Worm (Caenorhabditis elegans) whole organism, mixed stage, embryonic: ENCODE data around the gene cest-16.

Experiments used
- M03D4.4 ChIP-seq: sonication (generic microtip); optimal IDR thresholded peaks from 2 replicates; lab custom pipeline; 2017; ENCODE audit warnings: mild to moderate bottlenecking, missing genetic modification characterization, missing compliant biosample characterization
- bed-3 ChIP-seq: fragments of 200-800 bp; sonication (Bioruptor generic); optimal IDR thresholded peaks from 3 replicates; lab custom pipeline; 2018; ENCODE audit warnings: mild to moderate bottlenecking, missing genetic modification characterization, moderate library complexity, missing compliant biosample characterization
- blmp-1 ChIP-seq: fragments of 150-350 bp; optimal IDR thresholded peaks from 2 replicates; lab custom pipeline; 2014; ENCODE audit warnings: missing biosample characterization, missing genetic modification characterization
- ceh-39 ChIP-seq: fragments of 150-350 bp; optimal IDR thresholded peaks from 2 replicates; lab custom pipeline; 2014; ENCODE audit warnings: missing biosample characterization, missing genetic modification characterization
- ceh-43 ChIP-seq: fragments of 200-800 bp; sonication (Bioruptor generic); optimal IDR thresholded peaks from 2 replicates; lab custom pipeline; 2018; ENCODE audit warnings: mild to moderate bottlenecking, missing genetic modification characterization, moderate library complexity, missing compliant biosample characterization
- ceh-83 ChIP-seq: fragments of 200-800 bp; sonication (Bioruptor generic); optimal IDR thresholded peaks from 2 replicates; lab custom pipeline; 2018; ENCODE audit warnings: mild to moderate bottlenecking, missing genetic modification characterization, missing compliant biosample characterization
- ces-1 ChIP-seq: fragments of 150-350 bp; optimal IDR thresholded peaks from 2 replicates; lab custom pipeline; 2014; ENCODE audit warnings: missing biosample characterization, missing genetic modification reagents, missing genetic modification characterization
- cnd-1 ChIP-seq: fragments of 200-800 bp; sonication (Bioruptor generic); optimal IDR thresholded peaks from 2 replicates; lab custom pipeline; 2018; ENCODE audit warnings: mild to moderate bottlenecking, missing genetic modification characterization, missing compliant biosample characterization
- drap-1 ChIP-seq: fragments of 200-800 bp; sonication (Bioruptor generic); optimal IDR thresholded peaks from 3 replicates; lab custom pipeline; 2018; ENCODE audit warnings: mild to moderate bottlenecking, missing genetic modification characterization, missing compliant biosample characterization
- elt-1 ChIP-seq: sonication (generic microtip); optimal IDR thresholded peaks from 2 replicates; lab custom pipeline; 2017; ENCODE audit warnings: missing genetic modification characterization, mild to moderate bottlenecking, missing compliant biosample characterization, antibody characterized with exemption, moderate library complexity, borderline replicate concordance; ENCODE audit not compliant: insufficient read depth
- flh-1 ChIP-seq: fragments of 200-800 bp; sonication (Bioruptor generic); optimal IDR thresholded peaks from 2 replicates; lab custom pipeline; 2018; ENCODE audit warnings: mild to moderate bottlenecking, missing genetic modification characterization, moderate library complexity, missing compliant biosample characterization
- hlh-1 ChIP-seq: fragments of 150-350 bp; optimal IDR thresholded peaks from 2 replicates; lab custom pipeline; 2014; ENCODE audit warnings: missing biosample characterization, missing genetic modification reagents, missing genetic modification characterization
- lin-13 ChIP-seq: fragments of 150-350 bp; optimal IDR thresholded peaks from 2 replicates; lab custom pipeline; 2014; ENCODE audit warnings: missing biosample characterization, missing genetic modification characterization
- lin-32 ChIP-seq: fragments of 200-800 bp; sonication (Bioruptor generic); optimal IDR thresholded peaks from 2 replicates; lab custom pipeline; 2018; ENCODE audit warnings: mild to moderate bottlenecking, missing genetic modification characterization, missing compliant biosample characterization
- lsy-2 ChIP-seq: fragments of 150-350 bp; optimal IDR thresholded peaks from 2 replicates; lab custom pipeline; 2014; ENCODE audit warnings: missing biosample characterization, missing genetic modification characterization
- mab-5 ChIP-seq: fragments of 150-350 bp; optimal IDR thresholded peaks from 2 replicates; lab custom pipeline; 2014; ENCODE audit warnings: missing biosample characterization, missing genetic modification characterization
- mep-1 ChIP-seq: fragments of 150-350 bp; optimal IDR thresholded peaks from 2 replicates; lab custom pipeline; 2017; ENCODE audit warnings: missing biosample characterization, missing genetic modification reagents, missing genetic modification characterization, inconsistent platforms
- mls-2 ChIP-seq: sonication (generic microtip); optimal IDR thresholded peaks from 2 replicates; lab custom pipeline; 2016; ENCODE audit warnings: mild to moderate bottlenecking, missing genetic modification characterization, moderate library complexity, missing compliant biosample characterization
- nhr-12 ChIP-seq: fragments of 150-350 bp; optimal IDR thresholded peaks from 2 replicates; lab custom pipeline; 2014; ENCODE audit warnings: missing biosample characterization, missing genetic modification characterization
- nhr-2 ChIP-seq: fragments of 150-350 bp; optimal IDR thresholded peaks from 2 replicates; lab custom pipeline; 2014; ENCODE audit warnings: missing biosample characterization, missing genetic modification characterization
- nhr-237 ChIP-seq: fragments of 150-350 bp; optimal IDR thresholded peaks from 2 replicates; lab custom pipeline; 2014; ENCODE audit warnings: missing biosample characterization, missing genetic modification characterization
- nhr-28 ChIP-seq: fragments of 150-350 bp; optimal IDR thresholded peaks from 2 replicates; lab custom pipeline; 2014; ENCODE audit warnings: missing biosample characterization, missing genetic modification characterization
- nhr-76 ChIP-seq: sonication (generic microtip); optimal IDR thresholded peaks from 2 replicates; lab custom pipeline; 2017; ENCODE audit warnings: missing biosample characterization, missing genetic modification characterization
- pha-4 ChIP-seq: fragments of 150-350 bp; optimal IDR thresholded peaks from 2 replicates; lab custom pipeline; 2018; ENCODE audit warnings: missing biosample characterization, missing genetic modification reagents, missing genetic modification characterization
- sem-2 ChIP-seq: fragments of 200-800 bp; sonication (Bioruptor generic); optimal IDR thresholded peaks from 2 replicates; lab custom pipeline; 2018; ENCODE audit warnings: mild to moderate bottlenecking, missing genetic modification characterization, missing compliant biosample characterization
- snpc-4 ChIP-seq: fragments of 150-350 bp; optimal IDR thresholded peaks from 2 replicates; lab custom pipeline; 2014; ENCODE audit warnings: missing biosample characterization, missing genetic modification characterization
- unc-120 ChIP-seq: sonication (generic microtip); optimal IDR thresholded peaks from 2 replicates; lab custom pipeline; 2017; ENCODE audit warnings: missing genetic modification characterization, missing compliant biosample characterization; ENCODE audit not compliant: poor library complexity, severe bottlenecking
- unc-39 ChIP-seq: fragments of 150-350 bp; optimal IDR thresholded peaks from 2 replicates; lab custom pipeline; 2014; ENCODE audit warnings: missing biosample characterization, missing genetic modification characterization
- unc-62 ChIP-seq: fragments of 150-350 bp; optimal IDR thresholded peaks from 2 replicates; lab custom pipeline; 2014; ENCODE audit warnings: missing biosample characterization, missing genetic modification reagents, missing genetic modification characterization
- ztf-11 ChIP-seq: fragments of 150-350 bp; optimal IDR thresholded peaks from 2 replicates; lab custom pipeline; 2014; ENCODE audit warnings: missing biosample characterization, missing genetic modification characterization

Gene cest-16

DNA sequence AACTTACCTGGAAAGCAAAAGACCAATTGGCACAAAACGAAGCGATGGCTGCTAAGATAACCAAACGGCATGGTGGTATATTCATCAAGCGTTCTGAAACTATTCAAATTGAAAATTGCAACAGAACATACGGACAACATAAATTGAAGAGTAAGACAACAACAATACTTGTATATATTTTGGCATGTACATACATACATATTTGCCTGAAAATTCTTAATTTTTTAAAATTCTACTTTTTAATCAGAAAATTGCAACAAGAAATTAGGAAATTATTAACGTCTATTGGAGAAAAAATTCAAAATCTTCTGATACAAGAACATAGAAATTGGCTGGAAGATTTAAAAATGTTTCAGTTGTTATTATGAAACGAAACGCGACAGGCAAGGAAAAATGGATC is 38.2 kb downstream of the cest-16 start, which contains the start of gene C03B1.13:
Gene C03B1.13 (minus strand): TSS at position 101 of the 400 bp plus-strand sequence.
- TF ChIP-seq elt-1 (tag; lab: Kevin White, UChicago) (no peak), mls-2 (tag; lab: Kevin White, UChicago) (no peak), bed-3 (GFP tag; lab: Kevin White, UChicago) (no peak), sem-2 (GFP tag; lab: Kevin White, UChicago) (no peak), pha-4 (tag; lab: Kevin White, UChicago) (no peak), flh-1 (GFP tag; lab: Kevin White, UChicago) (no peak), ceh-39 (tag; lab: Kevin White, UChicago) (no peak), lsy-2 (tag; lab: Kevin White, UChicago) (no peak), nhr-28 (tag; lab: Kevin White, UChicago) (no peak), ces-1 (GFP tag; lab: Kevin White, UChicago) (no peak), hlh-1 (tag; lab: Kevin White, UChicago) (no peak), mab-5 (no peak), lin-32 (GFP tag; lab: Kevin White, UChicago) (no peak), nhr-237 (tag; lab: Kevin White, UChicago) (no peak), mep-1 (no peak), nhr-12 (tag; lab: Kevin White, UChicago) (no peak), ztf-11 (tag; lab: Kevin White, UChicago) (no peak), drap-1 (GFP tag; lab: Kevin White, UChicago) (no peak), unc-39 (no peak), nhr-76 (tag; lab: Kevin White, UChicago) (no peak)

DNA sequence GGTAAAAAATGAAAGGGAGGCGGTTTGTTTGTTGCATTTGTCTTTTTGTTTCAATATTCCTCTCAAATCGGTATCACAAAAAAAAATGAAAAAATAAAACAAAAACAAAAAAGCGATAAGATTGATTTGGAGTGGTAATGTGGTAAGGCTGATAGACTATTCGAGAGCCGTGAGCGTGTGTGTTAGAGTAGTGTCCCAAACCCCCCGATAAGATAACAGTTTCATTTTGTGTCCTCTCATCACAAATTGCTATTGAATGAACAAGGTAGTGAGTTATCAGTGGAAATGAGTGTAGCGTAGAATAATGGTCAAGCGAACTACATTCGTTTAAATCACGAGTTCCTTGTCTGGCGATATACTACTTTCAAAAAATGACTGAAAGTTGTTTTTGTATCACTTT is 38.7 kb downstream of the cest-16 start:
- TF ChIP-seq blmp-1 (tag; lab: Kevin White, UChicago) = no peak
- TF ChIP-seq unc-120 (tag; lab: Kevin White, UChicago) = no peak
- TF ChIP-seq lsy-2 (tag; lab: Kevin White, UChicago) = no peak
- TF ChIP-seq ceh-83 (GFP tag; lab: Kevin White, UChicago) = no peak
- no peak for TF ChIP-seq bed-3 (GFP tag; lab: Kevin White, UChicago)
- no peak for TF ChIP-seq M03D4.4 (tag; lab: Kevin White, UChicago)
- TF ChIP-seq elt-1 (tag; lab: Kevin White, UChicago) = no peak
- TF ChIP-seq ces-1 (GFP tag; lab: Kevin White, UChicago) = no peak
- no peak for TF ChIP-seq lin-32 (GFP tag; lab: Kevin White, UChicago)
- no peak for TF ChIP-seq hlh-1 (tag; lab: Kevin White, UChicago)
- TF ChIP-seq snpc-4 (tag; lab: Kevin White, UChicago) = no peak
- TF ChIP-seq nhr-28 (tag; lab: Kevin White, UChicago) = no peak

DNA sequence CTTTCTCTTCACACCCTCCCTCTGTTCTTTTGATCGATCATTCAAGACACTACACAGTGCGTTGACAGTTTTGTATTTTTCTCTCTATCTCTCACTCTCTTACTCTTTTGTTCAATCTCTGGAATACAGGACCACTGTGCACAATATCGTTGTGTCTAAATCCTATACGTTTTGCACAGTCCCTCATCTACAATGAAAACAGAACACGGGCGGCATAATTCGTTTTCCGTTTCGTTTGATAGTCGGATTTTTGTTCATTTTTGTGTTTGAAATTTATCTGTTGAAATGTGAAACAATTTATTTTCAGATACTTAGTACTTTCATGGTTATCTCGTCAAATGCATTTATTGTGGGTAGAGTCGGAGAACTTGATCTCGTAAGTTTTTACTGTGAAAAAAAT is 41.8 kb downstream of the cest-16 start, which contains the start of gene C03B1.7:
Gene C03B1.7 (plus strand): TSS at position 301 of the 400 bp plus-strand sequence.
- peak; percentile 48 for TF ChIP-seq nhr-2 (tag; lab: Kevin White, UChicago)
- TF ChIP-seq lin-13 (tag; lab: Kevin White, UChicago) = no peak

DNA sequence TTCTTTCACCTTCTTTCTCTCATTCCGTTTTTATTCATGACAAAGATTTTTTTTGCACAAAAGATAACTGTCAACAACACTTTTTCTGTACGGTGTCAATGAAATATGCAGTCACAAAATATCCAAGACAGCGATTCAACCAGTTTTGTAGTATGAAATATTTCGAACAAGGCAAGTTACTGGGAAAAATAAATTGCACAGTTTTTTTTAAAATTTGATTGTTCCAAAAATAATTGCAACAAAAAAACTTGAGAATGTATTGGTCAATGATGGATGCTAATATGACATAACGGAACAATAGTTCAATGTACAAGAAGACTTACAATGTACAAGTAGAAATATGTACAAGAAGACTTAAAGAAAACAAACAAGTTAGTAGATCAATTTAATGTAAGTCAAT is 46.0 kb downstream of the cest-16 start:
- no peak for TF ChIP-seq cnd-1 (tag; lab: Kevin White, UChicago)
- no peak for TF ChIP-seq lsy-2 (tag; lab: Kevin White, UChicago)
- no peak for TF ChIP-seq mab-5

DNA sequence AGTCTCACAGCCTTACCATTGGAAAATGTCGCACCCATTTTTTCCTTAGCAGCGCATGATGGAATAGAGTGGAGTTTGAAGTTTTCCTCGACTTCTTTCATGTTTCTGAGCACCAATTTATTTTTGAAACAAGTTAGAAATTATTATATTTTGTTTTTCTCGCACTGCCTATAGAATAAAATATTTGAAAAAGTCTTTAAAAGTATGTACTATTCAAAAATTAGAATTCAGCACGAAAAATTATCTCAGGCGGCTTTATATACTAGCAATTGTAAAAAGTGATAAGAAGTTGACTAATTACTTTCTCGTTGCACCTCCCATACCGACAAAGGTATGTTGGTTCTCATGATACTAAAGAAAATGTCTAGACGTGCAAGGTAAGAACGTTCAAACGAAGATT is 47.3 kb downstream of the cest-16 start, which contains the start of gene C03B1.9:
Gene C03B1.9 (minus strand): TSS at position 101 of the 400 bp plus-strand sequence.
- no peak for TF ChIP-seq mep-1
- no peak for TF ChIP-seq nhr-76 (tag; lab: Kevin White, UChicago)
- no peak for TF ChIP-seq cnd-1 (tag; lab: Kevin White, UChicago)
- TF ChIP-seq, all 35 proteins: peak for 0

DNA sequence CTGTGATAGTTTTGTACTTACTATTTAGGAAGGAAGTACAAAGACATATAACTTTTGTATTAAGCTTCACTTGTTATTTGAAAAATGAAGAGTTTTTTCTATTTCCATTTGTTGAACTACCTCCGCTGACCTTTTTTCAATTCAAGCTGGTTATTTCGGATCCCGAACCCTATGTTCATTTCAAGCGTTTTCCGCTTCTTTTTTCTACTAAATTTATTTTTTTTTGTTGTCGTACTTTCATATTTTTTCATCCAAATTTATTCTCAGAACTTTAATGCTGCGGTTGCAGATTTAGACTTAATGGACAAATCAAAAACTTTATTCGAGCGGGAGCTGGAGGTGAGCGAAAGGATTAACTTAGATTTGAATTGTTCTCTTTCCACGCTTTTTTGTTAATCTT is 50.3 kb downstream of the cest-16 start, which contains the start of gene C03B1.6:
Gene C03B1.6 (plus strand): TSS at position 301 of the 400 bp plus-strand sequence.
- TF ChIP-seq pha-4 (tag; lab: Kevin White, UChicago) (no peak), nhr-76 (tag; lab: Kevin White, UChicago) (no peak), mls-2 (tag; lab: Kevin White, UChicago) (no peak), ces-1 (GFP tag; lab: Kevin White, UChicago) (no peak), unc-62 (no peak), flh-1 (GFP tag; lab: Kevin White, UChicago) (no peak), drap-1 (GFP tag; lab: Kevin White, UChicago) (no peak), ceh-43 (no peak)
